Fruit fly (Drosophila melanogaster) whole organism, embryonic: Measurements from ENCODE around the gene CG42784.
A peak's percentile ranks its signal among the peaks of the same experiment; 100 is the strongest.

Source experiments
- Asciz ChIP-seq: fragments of 200-800 bp; sonication (Bioruptor generic); optimal IDR thresholded peaks from 2 replicates; lab custom pipeline; 2017; ENCODE audit warnings: missing biosample characterization, mild to moderate bottlenecking, missing genetic modification characterization, missing genetic modification reagents
- Atf-2 ChIP-seq: fragments of 200-800 bp; sonication (Bioruptor generic); optimal IDR thresholded peaks from 2 replicates; lab custom pipeline; 2016; ENCODE audit warnings: missing biosample characterization, missing genetic modification characterization
- CG1024 ChIP-seq: fragments of 200-800 bp; sonication (Bioruptor generic); IDR thresholded peaks from 2 replicates; pipeline ENCODE4 v1.3.6; 2022; ENCODE audit warnings: missing biosample characterization, missing genetic modification characterization
- CG10959 ChIP-seq: fragments of 200-800 bp; sonication (Bioruptor generic); IDR thresholded peaks from 2 replicates; pipeline ENCODE4 v1.3.6; 2022; ENCODE audit warnings: missing biosample characterization, missing genetic modification characterization
- CG11560 ChIP-seq: fragments of 200-800 bp; sonication (Bioruptor generic); IDR thresholded peaks from 3 replicates; pipeline ENCODE4 v1.3.6; 2022; ENCODE audit warnings: missing biosample characterization, missing genetic modification characterization
- CG11696 ChIP-seq: fragments of 200-800 bp; sonication (Bioruptor generic); IDR thresholded peaks from 2 replicates; pipeline ENCODE4 v1.3.6; 2022; ENCODE audit warnings: missing biosample characterization, missing genetic modification characterization
- CG11723 ChIP-seq: fragments of 200-800 bp; sonication (Bioruptor generic); optimal IDR thresholded peaks from 2 replicates; lab custom pipeline; 2017; ENCODE audit warnings: missing biosample characterization, mild to moderate bottlenecking, missing genetic modification characterization
- CG12299 ChIP-seq: fragments of 200-800 bp; sonication (Bioruptor generic); optimal IDR thresholded peaks from 2 replicates; lab custom pipeline; 2018; ENCODE audit warnings: missing biosample characterization, mild to moderate bottlenecking, missing genetic modification characterization
- CG14050 ChIP-seq: fragments of 200-800 bp; sonication (Bioruptor generic); IDR thresholded peaks from 3 replicates; pipeline ENCODE4 v1.3.6; 2022; ENCODE audit warnings: missing biosample characterization, missing genetic modification characterization
- CG14860 ChIP-seq: fragments of 200-800 bp; sonication (Bioruptor generic); IDR thresholded peaks from 3 replicates; pipeline ENCODE4 v1.3.6; 2022; ENCODE audit warnings: missing biosample characterization, missing genetic modification characterization; ENCODE audit not compliant: partially characterized antibody
- CG17186 ChIP-seq: fragments of 200-800 bp; sonication (Bioruptor generic); optimal IDR thresholded peaks from 3 replicates; lab custom pipeline; 2017; ENCODE audit warnings: missing biosample characterization, missing genetic modification reagents, missing genetic modification characterization
- CG2678 ChIP-seq: fragments of 200-800 bp; sonication (Bioruptor generic); optimal IDR thresholded peaks from 3 replicates; lab custom pipeline; 2019; ENCODE audit warnings: missing biosample characterization, mild to moderate bottlenecking, missing genetic modification characterization, moderate library complexity
- CG32767 ChIP-seq: fragments of 200-800 bp; sonication (Bioruptor generic); IDR thresholded peaks from 2 replicates; pipeline ENCODE4 v1.3.6; 2022; ENCODE audit warnings: missing biosample characterization, missing genetic modification characterization
- CG6175 ChIP-seq: fragments of 200-800 bp; sonication (Bioruptor generic); IDR thresholded peaks from 3 replicates; pipeline ENCODE4 v1.3.6; 2022; ENCODE audit warnings: missing biosample characterization, missing genetic modification characterization
- CG6654 ChIP-seq: fragments of 200-800 bp; sonication (Bioruptor generic); optimal IDR thresholded peaks from 2 replicates; lab custom pipeline; 2017; ENCODE audit warnings: missing biosample characterization, mild to moderate bottlenecking, missing genetic modification characterization
- CG7786 ChIP-seq: fragments of 200-800 bp; sonication (Bioruptor generic); optimal IDR thresholded peaks from 2 replicates; lab custom pipeline; 2016; ENCODE audit warnings: missing biosample characterization, missing genetic modification characterization
- CG9817 ChIP-seq: fragments of 200-800 bp; sonication (Bioruptor generic); optimal IDR thresholded peaks from 2 replicates; lab custom pipeline; 2018; ENCODE audit warnings: missing biosample characterization, mild to moderate bottlenecking, missing genetic modification characterization, moderate library complexity
- Camta ChIP-seq: fragments of 200-800 bp; sonication (Bioruptor generic); optimal IDR thresholded peaks from 2 replicates; lab custom pipeline; 2016; ENCODE audit warnings: missing biosample characterization, missing genetic modification characterization
- Chrac-16 ChIP-seq: fragments of 200-800 bp; sonication (Bioruptor generic); optimal IDR thresholded peaks from 3 replicates; lab custom pipeline; 2016; ENCODE audit warnings: missing biosample characterization, missing genetic modification characterization
- CkIIα-i1 ChIP-seq: fragments of 200-800 bp; sonication (Bioruptor generic); IDR thresholded peaks from 2 replicates; pipeline ENCODE4 v1.3.6; 2022; ENCODE audit warnings: missing biosample characterization, missing genetic modification characterization
- Ets97D ChIP-seq: fragments of 200-800 bp; sonication (Bioruptor generic); optimal IDR thresholded peaks from 3 replicates; lab custom pipeline; 2016; ENCODE audit warnings: missing biosample characterization, missing genetic modification characterization
- HLHmδ ChIP-seq: fragments of 200-800 bp; sonication (Bioruptor generic); optimal IDR thresholded peaks from 2 replicates; lab custom pipeline; 2018; ENCODE audit warnings: missing biosample characterization, mild to moderate bottlenecking, missing genetic modification characterization, moderate library complexity
- Hey ChIP-seq: fragments of 200-800 bp; sonication (Bioruptor generic); optimal IDR thresholded peaks from 3 replicates; lab custom pipeline; 2018; ENCODE audit warnings: missing biosample characterization, mild to moderate bottlenecking, missing genetic modification characterization
- Hmr ChIP-seq: fragments of 200-800 bp; sonication (Bioruptor generic); optimal IDR thresholded peaks from 3 replicates; lab custom pipeline; 2017; ENCODE audit warnings: mild to moderate bottlenecking, missing biosample characterization, missing genetic modification reagents, missing genetic modification characterization
- Hr39 ChIP-seq: fragments of >200 bp; optimal IDR thresholded peaks from 2 replicates; lab custom pipeline; 2017
- Hsf ChIP-seq: fragments of 200-800 bp; sonication (Bioruptor generic); optimal IDR thresholded peaks from 3 replicates; lab custom pipeline; 2016; ENCODE audit warnings: missing biosample characterization, missing genetic modification characterization
- Pdp1 ChIP-seq, 2 experiments: fragments of 200-800 bp; sonication (Bioruptor generic); optimal IDR thresholded peaks; 3 replicates each; lab custom pipeline; 2016; ENCODE audit warnings: missing biosample characterization in 2 of 2, missing genetic modification characterization in 2 of 2, mild to moderate bottlenecking in 1 of 2, moderate library complexity in 1 of 2
- Scr ChIP-seq: fragments of 200-800 bp; sonication (Bioruptor generic); IDR thresholded peaks from 2 replicates; pipeline ENCODE4 v1.3.6; 2022; ENCODE audit warnings: missing biosample characterization, missing genetic modification characterization; ENCODE audit not compliant: partially characterized antibody
- Stat92E ChIP-seq, 3 experiments: fragments of >200 bp in 2 of 3; fragments of 200-800 bp in 1 of 3; sonication (Bioruptor generic) in 1 of 3; optimal IDR thresholded peaks; 2 replicates each; lab custom pipeline; 2017 to 2019; ENCODE audit warnings: missing biosample characterization in 3 of 3, missing genetic modification characterization in 3 of 3, mild to moderate bottlenecking in 1 of 3, moderate library complexity in 1 of 3
- Vsx1 ChIP-seq: fragments of 200-800 bp; sonication (Bioruptor generic); optimal IDR thresholded peaks from 2 replicates; lab custom pipeline; 2017; ENCODE audit warnings: missing biosample characterization, mild to moderate bottlenecking, missing genetic modification characterization, missing genetic modification reagents
- Xrp1 ChIP-seq: fragments of 200-800 bp; sonication (Bioruptor generic); IDR thresholded peaks from 2 replicates; pipeline ENCODE4 v1.3.6; 2022; ENCODE audit warnings: missing biosample characterization, missing genetic modification characterization
- al ChIP-seq: fragments of 200-800 bp; sonication (Bioruptor generic); IDR thresholded peaks from 2 replicates; pipeline ENCODE4 v1.3.6; 2022; ENCODE audit warnings: missing biosample characterization, missing genetic modification characterization
- ase ChIP-seq: fragments of 200-800 bp; sonication (Bioruptor generic); IDR thresholded peaks from 3 replicates; pipeline ENCODE4 v1.3.6; 2022; ENCODE audit warnings: missing biosample characterization, missing genetic modification characterization
- bowl ChIP-seq: fragments of 200-800 bp; sonication (Bioruptor generic); IDR thresholded peaks from 2 replicates; pipeline ENCODE4 v1.3.6; 2022; ENCODE audit warnings: missing biosample characterization, missing genetic modification characterization
- chif ChIP-seq, 2 experiments: fragments of 200-800 bp; sonication (Bioruptor generic); optimal IDR thresholded peaks; 3 replicates each; lab custom pipeline; 2016; ENCODE audit warnings: missing biosample characterization in 2 of 2, missing genetic modification characterization in 2 of 2
- croc ChIP-seq: fragments of 200-800 bp; sonication (Bioruptor generic); conservative IDR thresholded peaks from 3 replicates; pipeline ENCODE4 v1.3.6; 2022; ENCODE audit warnings: missing biosample characterization, missing genetic modification characterization
- crp ChIP-seq, 2 experiments: fragments of 200-800 bp; sonication (Bioruptor generic); optimal IDR thresholded peaks; 2 replicates in 1 of 2; 3 replicates in 1 of 2; lab custom pipeline; 2017; ENCODE audit warnings: missing biosample characterization in 2 of 2, missing genetic modification characterization in 2 of 2, mild to moderate bottlenecking in 1 of 2, moderate library complexity in 1 of 2
- dysf ChIP-seq: fragments of 200-800 bp; sonication (Bioruptor generic); IDR thresholded peaks from 3 replicates; pipeline ENCODE4 v1.3.6; 2022; ENCODE audit warnings: missing biosample characterization, missing genetic modification characterization
- fu2 ChIP-seq: fragments of 200-800 bp; sonication (Bioruptor generic); optimal IDR thresholded peaks from 2 replicates; lab custom pipeline; 2016; ENCODE audit warnings: missing biosample characterization, missing genetic modification characterization
- gcm ChIP-seq: fragments of 200-800 bp; sonication (Bioruptor generic); optimal IDR thresholded peaks from 2 replicates; lab custom pipeline; 2019; ENCODE audit warnings: missing biosample characterization, mild to moderate bottlenecking, missing genetic modification characterization, moderate library complexity
- grau ChIP-seq: fragments of 200-800 bp; optimal IDR thresholded peaks from 3 replicates; lab custom pipeline; 2019; ENCODE audit warnings: missing biosample characterization, mild to moderate bottlenecking, missing genetic modification characterization, moderate library complexity
- nerfin-2 ChIP-seq: fragments of 200-800 bp; sonication (Bioruptor generic); IDR thresholded peaks from 2 replicates; pipeline ENCODE4 v1.3.6; 2022; ENCODE audit warnings: missing biosample characterization, missing genetic modification characterization; ENCODE audit not compliant: partially characterized antibody
- onecut ChIP-seq: fragments of 200-800 bp; sonication (Bioruptor generic); IDR thresholded peaks from 2 replicates; pipeline ENCODE4 v1.3.6; 2022; ENCODE audit warnings: missing biosample characterization, missing genetic modification characterization
- pnt ChIP-seq: fragments of 200-800 bp; sonication (Bioruptor generic); optimal IDR thresholded peaks from 3 replicates; lab custom pipeline; 2016; ENCODE audit warnings: missing biosample characterization, missing genetic modification characterization
- ranshi ChIP-seq: fragments of 200-800 bp; sonication (Bioruptor generic); IDR thresholded peaks from 2 replicates; pipeline ENCODE4 v1.3.6; 2022; ENCODE audit warnings: missing biosample characterization, missing genetic modification characterization
- sd ChIP-seq: fragments of 200-800 bp; sonication (Bioruptor generic); optimal IDR thresholded peaks from 3 replicates; lab custom pipeline; 2018; ENCODE audit warnings: missing biosample characterization, mild to moderate bottlenecking, missing genetic modification characterization, moderate library complexity
- sens-2 ChIP-seq: fragments of 200-800 bp; sonication (Bioruptor generic); IDR thresholded peaks from 2 replicates; pipeline ENCODE4 v1.3.6; 2022; ENCODE audit warnings: missing biosample characterization, missing genetic modification characterization
- sisA ChIP-seq: fragments of 200-800 bp; sonication (Bioruptor generic); IDR thresholded peaks from 2 replicates; pipeline ENCODE4 v1.3.6; 2022; ENCODE audit warnings: missing biosample characterization, missing genetic modification characterization
- so ChIP-seq: fragments of 200-800 bp; sonication (Bioruptor generic); IDR thresholded peaks from 3 replicates; pipeline ENCODE4 v1.3.6; 2022; ENCODE audit warnings: missing biosample characterization, missing genetic modification characterization
- tap ChIP-seq: fragments of 200-800 bp; optimal IDR thresholded peaks from 3 replicates; lab custom pipeline; 2019; ENCODE audit warnings: missing biosample characterization, mild to moderate bottlenecking, missing genetic modification characterization, moderate library complexity
- zen ChIP-seq: fragments of 200-800 bp; sonication (Bioruptor generic); optimal IDR thresholded peaks from 3 replicates; lab custom pipeline; 2018; ENCODE audit warnings: missing biosample characterization, mild to moderate bottlenecking, missing genetic modification characterization, moderate library complexity

The CG42784 gene

DNA sequence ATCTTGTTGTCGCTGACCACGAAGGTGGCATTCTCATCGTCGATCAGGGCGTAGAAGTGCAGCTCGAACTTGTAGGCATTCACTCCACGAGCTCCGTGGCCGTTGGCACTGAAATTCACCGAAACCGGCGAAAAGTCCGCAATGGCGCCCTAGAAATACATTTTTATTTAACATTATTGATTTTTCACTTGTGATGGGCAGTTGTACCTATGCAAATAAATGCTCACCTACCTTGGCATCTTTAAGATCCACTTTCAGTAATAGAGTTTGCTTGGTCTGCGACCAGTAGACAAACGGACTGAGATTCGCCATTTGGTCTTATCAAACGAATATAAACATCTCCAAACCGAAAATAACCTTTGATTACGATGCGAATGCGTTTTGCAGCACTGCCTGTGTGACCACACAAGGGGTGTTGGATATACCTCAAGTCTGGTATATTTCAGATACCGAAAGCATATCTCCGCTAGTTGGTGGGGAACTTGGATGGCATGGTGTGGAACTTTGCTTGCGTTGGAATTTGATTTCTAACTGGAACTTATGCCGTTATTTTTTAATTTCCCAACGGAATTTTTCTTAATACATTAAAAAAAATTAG, 30.1 kb downstream of the CG42784 start, which contains the start of gene Hacd2 (continued):
- no peak for TF ChIP-seq pnt
- TF ChIP-seq sens-2 (GFP tag; lab: Robert Waterston, UW) = no peak
- no peak for TF ChIP-seq CG9817 (tag; lab: Kevin White, UChicago)
- peak; percentile 24 for TF ChIP-seq Hsf (GFP tag; lab: Kevin White, UChicago)
- TF ChIP-seq ase (GFP tag; lab: Robert Waterston, UW) = no peak
- no peak for TF ChIP-seq CG32767
- no peak for TF ChIP-seq grau (tag; lab: Kevin White, UChicago)
- TF ChIP-seq chif (GFP tag; optimal IDR thresholded peaks at IDR 0.05; lab: Kevin White, UChicago) = peak in 1 of 2 experiments; percentile 11
- TF ChIP-seq Camta = no peak
- no peak for TF ChIP-seq HLHmδ (GFP tag; lab: Kevin White, UChicago)
- peak; percentile 96 for TF ChIP-seq onecut (GFP tag; lab: Robert Waterston, UW)
- no peak for TF ChIP-seq Vsx1
- no peak for TF ChIP-seq croc (GFP tag; lab: Robert Waterston, UW)
- peak; percentile 14; the same call in 1 of the 2 replicates for TF ChIP-seq al (GFP tag; lab: Robert Waterston, UW)
- no peak for TF ChIP-seq CG6175 (GFP tag; lab: Robert Waterston, UW)
- no peak for TF ChIP-seq CG1024
- TF ChIP-seq Pdp1 (GFP tag; optimal IDR thresholded peaks at IDR 0.05; lab: Kevin White, UChicago) = peak in 1 of 2 experiments; percentile 77
- TF ChIP-seq CG7786 (GFP tag; lab: Kevin White, UChicago) = peak; percentile 23
- no peak for TF ChIP-seq ranshi (GFP tag; lab: Robert Waterston, UW)
- 0 out of 3 replicates have a peak, but pooled peaks have one; percentile 11 for TF ChIP-seq CG14860 (GFP tag; lab: Robert Waterston, UW)
- no peak for TF ChIP-seq Hey (tag; lab: Kevin White, UChicago)
- TF ChIP-seq sisA (GFP tag; lab: Robert Waterston, UW) = no peak
- TF ChIP-seq dysf (GFP tag; lab: Robert Waterston, UW) = no peak
- TF ChIP-seq gcm (GFP tag; lab: Kevin White, UChicago) = no peak
- peak; percentile 97 for TF ChIP-seq sd (tag; lab: Kevin White, UChicago)
- peak; percentile 75 for TF ChIP-seq Hmr (GFP tag; lab: Kevin White, UChicago)
- TF ChIP-seq CkIIα-i1 (GFP tag; lab: Robert Waterston, UW) = no peak
- TF ChIP-seq nerfin-2 (GFP tag; lab: Robert Waterston, UW) = no peak
- no peak for TF ChIP-seq crp (GFP tag; optimal IDR thresholded peaks at IDR 0.05; lab: Kevin White, UChicago)
- TF ChIP-seq so (GFP tag; lab: Robert Waterston, UW) = no peak
- TF ChIP-seq Atf-2 (GFP tag; lab: Kevin White, UChicago) = no peak
- TF ChIP-seq Stat92E (GFP tag; optimal IDR thresholded peaks at IDR 0.05; lab: Kevin White, UChicago) = no peak
- peak; percentile 46 for TF ChIP-seq Scr (GFP tag; lab: Robert Waterston, UW)
- TF ChIP-seq Hr39 (lab: Kevin White, UChicago) = no peak
- TF ChIP-seq CG2678 (tag; lab: Kevin White, UChicago) = no peak
- TF ChIP-seq zen (tag; lab: Kevin White, UChicago) = no peak
- no peak for TF ChIP-seq CG6654 (GFP tag; lab: Kevin White, UChicago)
- TF ChIP-seq CG14050 = no peak
- no peak for TF ChIP-seq Asciz
- TF ChIP-seq CG11696 = no peak
- no peak for TF ChIP-seq tap (tag; lab: Kevin White, UChicago)
- TF ChIP-seq Xrp1 (GFP tag; lab: Robert Waterston, UW) = 0 out of 2 replicates have a peak, but pooled peaks have one; percentile 14
- no peak for TF ChIP-seq CG12299 (tag; lab: Kevin White, UChicago)
- no peak for TF ChIP-seq CG11560 (tag; lab: Robert Waterston, UW)
- no peak for TF ChIP-seq CG11723 (GFP tag; lab: Kevin White, UChicago)
- TF ChIP-seq CG10959 (GFP tag; lab: Robert Waterston, UW) = no peak
- peak; percentile 90 for TF ChIP-seq Ets97D (GFP tag; lab: Kevin White, UChicago)
- peak; percentile 43 for TF ChIP-seq CG17186 (GFP tag; lab: Kevin White, UChicago)
- no peak for TF ChIP-seq Chrac-16 (GFP tag; lab: Kevin White, UChicago)
- TF ChIP-seq bowl (GFP tag; lab: Robert Waterston, UW) = no peak
- peak; percentile 11 for TF ChIP-seq fu2
